Worm (Caenorhabditis elegans) whole organism, L4/young adult: Measurements from ENCODE around the gene Y73C8C.12.

Source experiments
- W03F9.2 ChIP-seq: fragments of 150-350 bp; optimal IDR thresholded peaks from 2 replicates; lab custom pipeline; 2014; ENCODE audit warnings: missing biosample characterization, missing genetic modification characterization
- dao-5 ChIP-seq: sonication (generic microtip); optimal IDR thresholded peaks from 2 replicates; lab custom pipeline; 2016; ENCODE audit warnings: missing genotype, missing genetic modification characterization, moderate library complexity, missing compliant biosample characterization
- him-1 ChIP-seq: sonication (generic microtip); optimal IDR thresholded peaks from 2 replicates; lab custom pipeline; 2016; ENCODE audit warnings: missing genotype, missing genetic modification reagents, missing genetic modification characterization, missing compliant biosample characterization

DNA sequence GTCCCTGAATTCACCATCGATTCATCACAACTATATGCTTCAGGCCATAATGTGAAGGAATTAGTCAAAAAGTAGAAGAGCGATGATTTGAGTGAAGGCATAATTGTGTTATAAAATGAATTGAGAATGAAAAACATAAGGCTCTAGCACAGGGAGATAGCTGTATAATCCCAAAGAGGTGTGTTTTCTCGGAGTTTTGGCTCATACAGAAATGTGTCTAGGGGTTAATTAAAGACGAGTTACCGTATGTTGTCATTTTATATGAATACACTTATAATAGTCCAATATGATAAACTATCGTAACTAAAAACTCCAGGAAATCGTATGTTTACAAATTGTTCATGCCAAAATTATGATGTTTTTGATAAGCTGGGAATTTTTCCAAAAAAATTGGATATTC is 44.2 kb upstream of the Y73C8C.12 start, which contains the start of gene srt-5:
- TF ChIP-seq him-1 (no peak), W03F9.2 (tag; lab: Kevin White, UChicago) (no peak), dao-5 (tag; lab: Kevin White, UChicago) (no peak)
